Fruit fly (Drosophila melanogaster) whole organism, embryonic: ENCODE measurements around the gene CG12289.

Experiments
- Awh ChIP-seq: fragments of 200-800 bp; sonication (Bioruptor generic); IDR thresholded peaks from 2 replicates; pipeline ENCODE4, ENCODE4 v1.3.6; 2022; ENCODE audit warnings: missing biosample characterization, missing genetic modification characterization
- CG11398 ChIP-seq: fragments of 200-800 bp; sonication (Bioruptor generic); optimal IDR thresholded peaks from 2 replicates; lab custom pipeline; 2016; ENCODE audit warnings: missing biosample characterization, missing genetic modification characterization
- CG11723 ChIP-seq: fragments of 200-800 bp; sonication (Bioruptor generic); optimal IDR thresholded peaks from 2 replicates; lab custom pipeline; 2017; ENCODE audit warnings: missing biosample characterization, mild to moderate bottlenecking, missing genetic modification characterization
- CG13287 ChIP-seq: fragments of 200-800 bp; sonication (Bioruptor generic); IDR thresholded peaks from 2 replicates; pipeline ENCODE4 v1.3.6; 2022; ENCODE audit warnings: missing biosample characterization, missing genetic modification characterization; ENCODE audit not compliant: partially characterized antibody
- CG15073 ChIP-seq: fragments of 200-800 bp; sonication (Bioruptor generic); optimal IDR thresholded peaks from 2 replicates; lab custom pipeline; 2016; ENCODE audit warnings: missing biosample characterization, missing genetic modification characterization
- CG17829 ChIP-seq: fragments of 200-800 bp; optimal IDR thresholded peaks from 2 replicates; lab custom pipeline; 2019; ENCODE audit warnings: missing biosample characterization, mild to moderate bottlenecking, missing genetic modification characterization, moderate library complexity
- CG1832 ChIP-seq: fragments of 200-800 bp; sonication (Bioruptor generic); optimal IDR thresholded peaks from 2 replicates; lab custom pipeline; 2017; ENCODE audit warnings: missing biosample characterization, mild to moderate bottlenecking, missing genetic modification characterization, inconsistent platforms
- CG31224 ChIP-seq: fragments of 200-800 bp; sonication (Bioruptor generic); IDR thresholded peaks from 2 replicates; pipeline ENCODE4 v1.3.6; 2022; ENCODE audit warnings: missing biosample characterization, missing genetic modification characterization
- CG32772 ChIP-seq: fragments of 200-800 bp; sonication (Bioruptor generic); IDR thresholded peaks from 2 replicates; pipeline ENCODE4 v1.3.6; 2022; ENCODE audit warnings: missing biosample characterization, missing genetic modification characterization
- CG34422 ChIP-seq: fragments of 200-800 bp; sonication (Bioruptor generic); IDR thresholded peaks from 3 replicates; pipeline ENCODE4 v1.3.6; 2022; ENCODE audit warnings: missing biosample characterization, missing genetic modification characterization
- CG4404 ChIP-seq: fragments of 200-800 bp; sonication (Bioruptor generic); IDR thresholded peaks from 2 replicates; pipeline ENCODE4 v1.3.6; 2022; ENCODE audit warnings: missing biosample characterization, missing genetic modification characterization
- CG4707 ChIP-seq: fragments of 200-800 bp; sonication (Bioruptor generic); optimal IDR thresholded peaks from 2 replicates; lab custom pipeline; 2018; ENCODE audit warnings: missing biosample characterization, mild to moderate bottlenecking, missing genetic modification characterization, moderate library complexity
- CG6175 ChIP-seq: fragments of 200-800 bp; sonication (Bioruptor generic); IDR thresholded peaks from 3 replicates; pipeline ENCODE4 v1.3.6; 2022; ENCODE audit warnings: missing biosample characterization, missing genetic modification characterization
- CG6654 ChIP-seq: fragments of 200-800 bp; sonication (Bioruptor generic); optimal IDR thresholded peaks from 2 replicates; lab custom pipeline; 2017; ENCODE audit warnings: missing biosample characterization, mild to moderate bottlenecking, missing genetic modification characterization
- CG8765 ChIP-seq: fragments of 200-800 bp; sonication (Bioruptor generic); IDR thresholded peaks from 2 replicates; pipeline ENCODE4 v1.3.6; 2022; ENCODE audit warnings: missing biosample characterization, missing genetic modification characterization
- D ChIP-seq, 2 experiments: fragments of 200-800 bp in 1 of 2; fragments of >200 bp in 1 of 2; sonication (Bioruptor generic) in 1 of 2; optimal IDR thresholded peaks; 2 replicates in 1 of 2; 3 replicates in 1 of 2; lab custom pipeline; 2017; ENCODE audit warnings: mild to moderate bottlenecking in 1 of 2, missing biosample characterization in 1 of 2, missing genetic modification characterization in 1 of 2, missing genetic modification reagents in 1 of 2
- D19A ChIP-seq: fragments of 200-800 bp; optimal IDR thresholded peaks from 3 replicates; lab custom pipeline; 2019; ENCODE audit warnings: missing biosample characterization, mild to moderate bottlenecking, missing genetic modification characterization, moderate library complexity
- Dip3 ChIP-seq: fragments of 200-800 bp; sonication (Bioruptor generic); optimal IDR thresholded peaks from 3 replicates; lab custom pipeline; 2016; ENCODE audit warnings: missing biosample characterization, missing genetic modification characterization
- Eip74EF ChIP-seq, 2 experiments: fragments of 200-800 bp in 1 of 2; fragments of >200 bp in 1 of 2; sonication (Bioruptor generic) in 1 of 2; optimal IDR thresholded peaks; 2 replicates each; lab custom pipeline; 2017 to 2019; ENCODE audit warnings: missing biosample characterization in 2 of 2, missing genetic modification characterization in 2 of 2, mild to moderate bottlenecking in 1 of 2, moderate library complexity in 1 of 2
- Hand ChIP-seq: fragments of 200-800 bp; sonication (Bioruptor generic); optimal IDR thresholded peaks from 2 replicates; lab custom pipeline; 2017; ENCODE audit warnings: mild to moderate bottlenecking, missing biosample characterization, missing genetic modification reagents, missing genetic modification characterization
- HmgZ ChIP-seq: fragments of 200-800 bp; sonication (Bioruptor generic); optimal IDR thresholded peaks from 2 replicates; lab custom pipeline; 2018; ENCODE audit warnings: missing biosample characterization, mild to moderate bottlenecking, missing genetic modification characterization
- Hsf ChIP-seq: fragments of 200-800 bp; sonication (Bioruptor generic); optimal IDR thresholded peaks from 3 replicates; lab custom pipeline; 2016; ENCODE audit warnings: missing biosample characterization, missing genetic modification characterization
- Mes4 ChIP-seq: fragments of 200-800 bp; sonication (Bioruptor generic); optimal IDR thresholded peaks from 2 replicates; lab custom pipeline; 2016; ENCODE audit warnings: missing biosample characterization, missing genetic modification characterization
- Mrtf ChIP-seq: fragments of 200-800 bp; sonication (Bioruptor generic); IDR thresholded peaks from 3 replicates; pipeline ENCODE4 v1.3.6; 2022; ENCODE audit warnings: missing biosample characterization, missing genetic modification characterization
- Nf-YC ChIP-seq: fragments of 200-800 bp; optimal IDR thresholded peaks from 3 replicates; lab custom pipeline; 2019; ENCODE audit warnings: missing biosample characterization, mild to moderate bottlenecking, missing genetic modification characterization, moderate library complexity
- NfI ChIP-seq: fragments of 200-800 bp; sonication (Bioruptor generic); optimal IDR thresholded peaks from 3 replicates; lab custom pipeline; 2018; ENCODE audit warnings: missing biosample characterization, mild to moderate bottlenecking, missing genetic modification characterization, moderate library complexity
- Poxn ChIP-seq: fragments of 200-800 bp; sonication (Bioruptor generic); IDR thresholded peaks from 2 replicates; pipeline ENCODE4 v1.3.6; 2022; ENCODE audit warnings: missing biosample characterization, missing genetic modification characterization
- Xbp1 ChIP-seq: fragments of 200-800 bp; sonication (Bioruptor generic); optimal IDR thresholded peaks from 3 replicates; lab custom pipeline; 2016; ENCODE audit warnings: missing biosample characterization, mild to moderate bottlenecking, missing genetic modification characterization
- caup ChIP-seq: fragments of 200-800 bp; sonication (Bioruptor generic); optimal IDR thresholded peaks from 3 replicates; lab custom pipeline; 2017; ENCODE audit warnings: missing biosample characterization, mild to moderate bottlenecking, missing genetic modification characterization, moderate library complexity; ENCODE audit not compliant: severe bottlenecking
- chm ChIP-seq: fragments of 200-800 bp; sonication (Bioruptor generic); IDR thresholded peaks from 2 replicates; pipeline ENCODE4 v1.3.6; 2022; ENCODE audit warnings: missing biosample characterization, missing genetic modification characterization
- crc ChIP-seq: fragments of 200-800 bp; sonication (Bioruptor generic); optimal IDR thresholded peaks from 2 replicates; lab custom pipeline; 2016; ENCODE audit warnings: missing biosample characterization, missing genetic modification characterization
- crp ChIP-seq, 2 experiments: fragments of 200-800 bp; sonication (Bioruptor generic); optimal IDR thresholded peaks; 2 replicates in 1 of 2; 3 replicates in 1 of 2; lab custom pipeline; 2017; ENCODE audit warnings: missing biosample characterization in 2 of 2, missing genetic modification characterization in 2 of 2, mild to moderate bottlenecking in 1 of 2, moderate library complexity in 1 of 2
- dmrt99B ChIP-seq: fragments of 200-800 bp; sonication (Bioruptor generic); optimal IDR thresholded peaks from 2 replicates; lab custom pipeline; 2018; ENCODE audit warnings: missing biosample characterization, mild to moderate bottlenecking, missing genetic modification characterization, moderate library complexity
- gce ChIP-seq: fragments of 200-800 bp; sonication (Bioruptor generic); IDR thresholded peaks from 3 replicates; pipeline ENCODE4 v1.3.6; 2022; ENCODE audit warnings: missing biosample characterization, missing genetic modification characterization
- gem ChIP-seq: fragments of 200-800 bp; sonication (Bioruptor generic); optimal IDR thresholded peaks from 2 replicates; lab custom pipeline; 2019; ENCODE audit warnings: missing biosample characterization, mild to moderate bottlenecking, missing genetic modification characterization, moderate library complexity
- her ChIP-seq: fragments of 200-800 bp; sonication (Bioruptor generic); optimal IDR thresholded peaks from 2 replicates; lab custom pipeline; 2016; ENCODE audit warnings: missing biosample characterization, missing genetic modification characterization
- mam ChIP-seq: fragments of 200-800 bp; sonication (Bioruptor generic); optimal IDR thresholded peaks from 3 replicates; lab custom pipeline; 2016; ENCODE audit warnings: missing biosample characterization, missing genetic modification characterization
- p53 ChIP-seq: fragments of 200-800 bp; sonication (Bioruptor generic); optimal IDR thresholded peaks from 2 replicates; lab custom pipeline; 2016; ENCODE audit warnings: missing biosample characterization, missing genetic modification characterization
- pfk ChIP-seq: fragments of 200-800 bp; sonication (Bioruptor generic); optimal IDR thresholded peaks from 2 replicates; lab custom pipeline; 2018; ENCODE audit warnings: missing biosample characterization, mild to moderate bottlenecking, missing genetic modification characterization, moderate library complexity
- pzg ChIP-seq: fragments of 200-800 bp; sonication (Bioruptor generic); optimal IDR thresholded peaks from 3 replicates; lab custom pipeline; 2018; ENCODE audit warnings: missing biosample characterization, mild to moderate bottlenecking, missing genetic modification characterization, moderate library complexity
- slbo ChIP-seq: fragments of 200-800 bp; sonication (Bioruptor generic); IDR thresholded peaks from 2 replicates; pipeline ENCODE4 v1.3.6; 2022; ENCODE audit warnings: missing biosample characterization, missing genetic modification characterization
- sr ChIP-seq: fragments of 200-800 bp; sonication (Bioruptor generic); IDR thresholded peaks from 3 replicates; pipeline ENCODE4 v1.3.6; 2022; ENCODE audit warnings: missing biosample characterization, missing genetic modification characterization
- tio ChIP-seq: fragments of 200-800 bp; sonication (Bioruptor generic); optimal IDR thresholded peaks from 2 replicates; lab custom pipeline; 2017; ENCODE audit warnings: missing biosample characterization, missing genetic modification characterization, inconsistent platforms
- tna ChIP-seq: fragments of 200-800 bp; sonication (Bioruptor generic); IDR thresholded peaks from 2 replicates; pipeline ENCODE4 v1.3.6; 2022; ENCODE audit warnings: missing biosample characterization, missing genetic modification characterization; ENCODE audit not compliant: partially characterized antibody
- toy ChIP-seq: fragments of 200-800 bp; sonication (Bioruptor generic); IDR thresholded peaks from 2 replicates; pipeline ENCODE4 v1.3.6; 2022; ENCODE audit warnings: missing biosample characterization, missing genetic modification characterization
- ttk ChIP-seq: fragments of 200-800 bp; sonication (Bioruptor generic); IDR thresholded peaks from 2 replicates; pipeline ENCODE4 v2.1.2; 2022; ENCODE audit warnings: missing biosample characterization, missing genetic modification characterization
- vvl ChIP-seq: fragments of 200-800 bp; sonication (Bioruptor generic); IDR thresholded peaks from 2 replicates; pipeline ENCODE4 v1.3.6; 2022; ENCODE audit warnings: missing biosample characterization, missing genetic modification characterization
- zf30C ChIP-seq: fragments of 200-800 bp; sonication (Bioruptor generic); optimal IDR thresholded peaks from 3 replicates; lab custom pipeline; 2018; ENCODE audit warnings: missing biosample characterization, mild to moderate bottlenecking, missing genetic modification characterization

The CG12289 gene

DNA sequence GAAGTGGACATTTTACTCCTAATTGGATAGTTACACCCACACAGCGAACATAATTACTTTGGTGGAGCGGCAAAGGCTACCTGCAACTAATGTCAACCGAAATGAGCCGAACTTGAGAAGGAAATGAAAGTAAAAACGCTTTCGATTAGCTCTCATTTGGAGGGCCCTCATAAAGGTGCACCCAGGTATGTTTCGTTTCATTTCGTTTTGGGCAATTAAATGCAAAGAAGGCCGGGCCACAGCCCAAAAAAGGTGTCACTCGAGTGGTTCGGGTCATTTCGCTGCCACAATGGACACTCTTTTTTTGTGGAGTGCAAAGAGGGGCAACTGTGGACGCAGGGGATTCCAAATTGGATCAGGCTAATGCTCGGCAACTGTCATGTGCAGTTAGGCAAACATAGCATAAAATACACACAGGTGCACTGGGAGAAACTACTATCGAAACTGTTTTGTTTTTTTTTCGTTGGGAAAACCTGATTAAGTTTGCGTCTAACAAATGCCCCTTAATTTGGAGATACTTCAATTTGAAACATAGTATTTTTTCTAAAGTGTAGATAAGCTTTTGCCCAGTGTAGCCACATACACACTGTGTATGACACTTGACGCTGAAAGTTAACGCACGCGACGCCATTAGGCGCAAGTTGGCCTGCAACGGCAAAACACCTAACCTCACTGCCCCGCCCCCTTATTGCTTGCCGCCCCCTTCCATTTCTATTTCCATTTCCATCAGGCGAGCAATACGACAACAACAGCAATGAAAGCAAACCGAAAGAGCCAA is 41.6 kb downstream of the CG12289 start (continued):
- peak; percentile 83 for TF ChIP-seq CG6175 (GFP tag; lab: Robert Waterston, UW)
- TF ChIP-seq sr (GFP tag; lab: Robert Waterston, UW), result peak; percentile 80
- TF ChIP-seq pzg (GFP tag; lab: Kevin White, UChicago), result no peak
- peak; percentile 97 for TF ChIP-seq ttk (GFP tag; lab: Robert Waterston, UW)
- TF ChIP-seq tna (GFP tag; lab: Robert Waterston, UW), result no peak
- TF ChIP-seq NfI (GFP tag; lab: Kevin White, UChicago), result peak; percentile 66
- peak; percentile 31 for TF ChIP-seq crc (GFP tag; lab: Kevin White, UChicago)
- TF ChIP-seq D19A, result no peak
- TF ChIP-seq Awh, result peak; percentile 96
- peak; percentile 67 for TF ChIP-seq mam (GFP tag; lab: Kevin White, UChicago)
- TF ChIP-seq Eip74EF (GFP tag; optimal IDR thresholded peaks at IDR 0.05; lab: Kevin White, UChicago), result peak in 1 of 2 experiments; percentile 48
- TF ChIP-seq CG32772 (GFP tag; lab: Robert Waterston, UW), result peak; percentile 96
- TF ChIP-seq CG6654 (GFP tag; lab: Kevin White, UChicago), result peak; percentile 58
- no peak for TF ChIP-seq Hand (GFP tag; lab: Kevin White, UChicago)
- peak; percentile 92 for TF ChIP-seq Mrtf (GFP tag; lab: Robert Waterston, UW)
- TF ChIP-seq p53 (GFP tag; lab: Kevin White, UChicago), result peak; percentile 86
- TF ChIP-seq Xbp1 (GFP tag; lab: Kevin White, UChicago), result peak; percentile 83
- TF ChIP-seq dmrt99B (tag; lab: Kevin White, UChicago), result peak; percentile 87
- peak; percentile 58 for TF ChIP-seq toy (GFP tag; lab: Robert Waterston, UW)
- peak; percentile 71 for TF ChIP-seq CG31224 (GFP tag; lab: Robert Waterston, UW)
- peak in 1 of 2 experiments; percentile 26 for TF ChIP-seq crp (GFP tag; optimal IDR thresholded peaks at IDR 0.05; lab: Kevin White, UChicago)
- peak; percentile 90 for TF ChIP-seq gem (tag; lab: Kevin White, UChicago)
- peak; percentile 74 for TF ChIP-seq slbo (GFP tag; lab: Robert Waterston, UW)
- no peak for TF ChIP-seq Nf-YC (tag; lab: Kevin White, UChicago)
- TF ChIP-seq CG11723 (GFP tag; lab: Kevin White, UChicago), result peak; percentile 61
- TF ChIP-seq Hsf (GFP tag; lab: Kevin White, UChicago), result peak; percentile 80
- TF ChIP-seq tio (GFP tag; lab: Kevin White, UChicago), result peak; percentile 72
- peak; percentile 86 for TF ChIP-seq CG8765 (GFP tag; lab: Robert Waterston, UW)
- peak; percentile 87 for TF ChIP-seq her
- TF ChIP-seq CG17829 (tag; lab: Kevin White, UChicago), result peak; percentile 38
- no peak for TF ChIP-seq CG1832 (GFP tag; lab: Kevin White, UChicago)
- peak; percentile 34 for TF ChIP-seq caup (GFP tag; lab: Kevin White, UChicago)
- peak; percentile 18 for TF ChIP-seq CG15073 (GFP tag; lab: Kevin White, UChicago)
- peak; percentile 9 for TF ChIP-seq CG4707 (GFP tag; lab: Kevin White, UChicago)
- TF ChIP-seq CG4404 (GFP tag; lab: Robert Waterston, UW), result peak; percentile 84
- peak; percentile 96 for TF ChIP-seq chm (GFP tag; lab: Robert Waterston, UW)
- no peak for TF ChIP-seq D (optimal IDR thresholded peaks at IDR 0.05; lab: Kevin White, UChicago)
- peak; percentile 81 for TF ChIP-seq D (GFP tag; optimal IDR thresholded peaks at IDR 0.05; lab: Kevin White, UChicago)
- TF ChIP-seq vvl, result peak; percentile 98
- peak; percentile 95 for TF ChIP-seq gce (GFP tag; lab: Robert Waterston, UW)
- no peak for TF ChIP-seq CG13287
- TF ChIP-seq pfk (GFP tag; lab: Kevin White, UChicago), result no peak
- TF ChIP-seq CG11398 (GFP tag; lab: Kevin White, UChicago), result peak; percentile 74
- peak; percentile 14 for TF ChIP-seq HmgZ
- TF ChIP-seq Dip3 (GFP tag; lab: Kevin White, UChicago), result no peak
- TF ChIP-seq zf30C (GFP tag; lab: Kevin White, UChicago), result peak; percentile 76
- TF ChIP-seq Mes4 (GFP tag; lab: Kevin White, UChicago), result peak; percentile 76
- peak; percentile 93 for TF ChIP-seq CG34422
- TF ChIP-seq Poxn (GFP tag; lab: Robert Waterston, UW), result peak; percentile 21; the same call in 1 of the 2 replicates
